Fruit fly (Drosophila melanogaster): ENCODE measurements around the gene Rpt3R.

The Rpt3R gene

DNA sequence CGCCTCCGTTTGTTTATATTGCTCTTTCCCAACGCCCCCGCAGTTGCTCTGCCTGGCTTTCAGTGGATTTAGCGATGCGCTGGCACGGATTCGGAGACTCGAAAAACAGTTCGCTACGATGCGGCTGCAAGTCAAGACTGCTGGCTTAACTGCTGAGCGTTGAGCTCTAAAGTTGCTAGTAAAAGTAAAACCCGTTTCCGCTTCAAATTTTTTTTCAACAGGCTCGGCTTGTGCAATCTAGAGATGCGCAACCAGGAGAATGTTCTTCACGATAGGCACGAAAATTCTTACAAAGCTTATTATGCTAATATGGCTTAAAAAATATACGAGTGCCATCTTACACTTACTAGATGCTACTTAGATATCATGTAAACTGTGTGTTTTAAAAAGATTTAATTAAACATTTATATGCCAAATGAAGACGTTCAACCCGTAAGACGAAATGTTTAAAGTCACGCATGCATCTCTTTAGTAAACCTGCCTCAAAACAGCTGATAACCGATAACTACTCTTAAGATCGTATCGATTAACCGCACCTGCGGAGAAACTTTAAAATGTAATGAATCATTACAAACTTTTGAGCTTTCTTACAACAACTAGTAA lies 8.9 kb downstream of the Rpt3R start, which contains the start of gene CG12948 (continued):
- TF ChIP-seq CG8388 (GFP tag; optimal IDR thresholded peaks at IDR 0.05) (peak; percentile 31), Hey (tag; optimal IDR thresholded peaks at IDR 0.05) (no peak), mld (GFP tag; IDR thresholded peaks at IDR 0.05; ENCODE audit: partially characterized antibody) (peak; percentile 79; the same call in 1 of the 3 replicates), vvl (GFP tag; IDR thresholded peaks at IDR 0.05) (peak; percentile 69), mam (GFP tag; optimal IDR thresholded peaks at IDR 0.05) (peak; percentile 60), knrl (GFP tag; IDR thresholded peaks at IDR 0.05; ENCODE audit: partially characterized antibody) (peak; percentile 87; the same call in 2 of the 3 replicates), pzg (GFP tag; optimal IDR thresholded peaks at IDR 0.05) (peak; percentile 23), so (GFP tag; IDR thresholded peaks at IDR 0.05) (peak; percentile 26; the same call in 1 of the 3 replicates), CG2678 (tag; optimal IDR thresholded peaks at IDR 0.05) (no peak), Oaz (GFP tag; IDR thresholded peaks at IDR 0.05) (no peak), mirr (GFP tag; optimal IDR thresholded peaks at IDR 0.05) (no peak), croc (GFP tag; conservative IDR thresholded peaks at IDR 0.05) (no peak), gem (tag; optimal IDR thresholded peaks at IDR 0.05) (no peak)

DNA sequence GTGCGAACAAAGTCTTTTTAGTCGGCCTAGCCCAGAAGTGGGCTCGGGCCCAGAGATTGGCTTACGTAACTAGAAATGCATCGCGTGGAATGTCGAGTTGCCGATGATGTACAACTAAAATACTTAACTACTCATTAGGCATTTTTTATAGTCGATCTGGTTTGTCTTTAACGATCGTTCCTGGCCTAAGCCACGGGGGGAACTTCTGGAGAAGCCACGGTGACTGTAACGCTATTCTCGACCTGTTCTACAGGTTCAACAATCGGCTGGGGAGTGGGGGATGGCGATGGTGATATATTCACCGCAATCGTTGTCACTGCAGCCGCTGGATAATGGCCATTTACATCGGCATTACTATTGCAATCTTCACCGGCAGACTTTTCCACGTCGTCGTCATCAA lies 10.0 kb downstream of the Rpt3R start, which contains the start of gene CG34409:
Gene CG34409, minus strand, starts transcription at position 101 of the 400 bp plus-strand sequence.
- no peak for TF ChIP-seq prd (optimal IDR thresholded peaks at IDR 0.05)
- no peak for TF ChIP-seq prd (GFP tag; IDR thresholded peaks at IDR 0.05)
- peak in 1 of 2 experiments; percentile 40 for TF ChIP-seq Pdp1 (GFP tag; optimal IDR thresholded peaks at IDR 0.05)

dm6 chr3R:9745442-9745841 lies 10.9 kb downstream of the Rpt3R start:
- TF ChIP-seq chinmo (GFP tag; IDR thresholded peaks at IDR 0.05; ENCODE audit: partially characterized antibody) = 0 out of 4 replicates have a peak, but pooled peaks have one; percentile 5
- TF ChIP-seq cad (GFP tag; optimal IDR thresholded peaks at IDR 0.05) = peak; percentile 53
- no peak for TF ChIP-seq ttk (GFP tag; IDR thresholded peaks at IDR 0.05)
- TF ChIP-seq sd (tag; optimal IDR thresholded peaks at IDR 0.05) = peak; percentile 1

DNA sequence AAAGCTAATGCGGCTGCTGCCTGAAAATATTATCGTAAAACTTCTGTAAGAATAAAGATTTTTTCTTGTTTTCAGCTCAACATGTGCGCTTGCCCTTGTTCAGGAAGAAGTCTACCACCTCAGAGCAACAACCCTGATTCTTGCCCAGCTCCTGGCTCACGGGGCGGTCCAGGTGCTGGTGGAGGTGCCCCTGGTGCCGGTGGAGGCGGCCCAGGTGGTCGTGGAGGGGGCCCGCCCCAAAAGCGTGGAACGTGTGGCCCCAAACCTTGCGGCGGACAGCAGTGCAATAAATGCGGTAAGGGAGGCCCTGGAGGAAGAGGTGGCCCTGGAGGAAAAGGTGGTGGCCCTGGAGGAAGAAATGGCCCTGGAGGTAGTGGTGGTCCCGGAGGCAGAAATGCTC lies 12.3 kb downstream of the Rpt3R start:
- TF ChIP-seq CG34422 (GFP tag; IDR thresholded peaks at IDR 0.05) (0 out of 3 replicates have a peak, but pooled peaks have one; percentile 33), Ets65A (GFP tag) (peak; percentile 55), vfl (GFP tag; optimal IDR thresholded peaks at IDR 0.05) (no peak), CG11723 (GFP tag; optimal IDR thresholded peaks at IDR 0.05) (no peak), CG7745 (tag; optimal IDR thresholded peaks at IDR 0.05) (no peak), CG32532 (GFP tag; IDR thresholded peaks at IDR 0.05) (no peak), amos (GFP tag; IDR thresholded peaks at IDR 0.05; ENCODE audit: partially characterized antibody) (no peak)

dm6 chr3R:9743217-9743616 lies 13.1 kb downstream of the Rpt3R start, which contains the start of gene CG31415:
CG31415 (plus strand) TSS chr3R:9743517.
- peak; percentile 62 for TF ChIP-seq sens (GFP tag)
- no peak for TF ChIP-seq HmgZ (tag; optimal IDR thresholded peaks at IDR 0.05)
- no peak for TF ChIP-seq CG4820 (GFP tag; optimal IDR thresholded peaks at IDR 0.05)
- peak; percentile 22 for TF ChIP-seq Med (GFP tag)
- TF ChIP-seq CG11093 (GFP tag; IDR thresholded peaks at IDR 0.05) = no peak
